Fruit fly (Drosophila melanogaster) S2 (cell line): ENCODE results near the gene Nepl12.

Experiments
- CG8478 ChIP-seq: fragments of >200 bp; optimal IDR thresholded peaks from 2 replicates; lab custom pipeline; 2018
- CTCF ChIP-seq, 2 experiments: fragments of >200 bp; optimal IDR thresholded peaks; 2 replicates each; lab custom pipeline; 2018

- no peak for TF ChIP-seq CTCF (optimal IDR thresholded peaks at IDR 0.05; lab: Kevin White, UChicago)
- TF ChIP-seq CG8478 (lab: Kevin White, UChicago), result no peak
Measured at dm6 chr3R:9700513-9700912, 25.2 kb downstream of the Nepl12 start.
